Comparison of ENCODE assay signal across 3 fruit fly cellular contexts in the genomic region with DNA sequence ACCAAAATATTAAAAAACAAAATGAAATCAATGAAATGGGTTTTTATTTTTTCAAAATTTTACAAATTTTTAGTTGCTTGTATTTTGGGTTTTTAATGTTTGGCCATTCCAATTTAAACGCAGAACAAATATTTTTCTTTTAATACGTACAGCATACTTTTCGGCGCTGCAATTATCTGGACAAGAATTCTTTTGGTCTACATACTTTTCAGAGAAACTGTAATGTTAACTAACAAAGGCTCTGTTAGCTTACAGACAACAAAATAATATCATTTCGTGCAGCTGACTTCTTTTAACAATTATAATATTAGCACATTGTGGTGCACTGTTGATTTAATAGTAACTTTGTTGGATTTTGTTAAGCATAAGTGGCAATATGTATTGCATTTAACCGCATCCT.
A peak's percentile ranks its signal among the peaks of the same experiment; 100 is the strongest.
TF ChIP-seq lines count a peak whose summit lies in the region.

No protein-coding gene starts in this region.

- no peak for TF ChIP-seq CTCF in whole organism, embryonic (GFP tag; optimal IDR thresholded peaks at IDR 0.05; lab: Kevin White, UChicago)

TF ChIP-seq in whole organism, embryonic, 481 proteins besides CTCF, POLR2A, EP300 and RAD21:
- TF ChIP-seq CG8388 (GFP tag; optimal IDR thresholded peaks at IDR 0.05; lab: Kevin White, UChicago) = peak; percentile 98
- no peak for TF ChIP-seq CG11723 (GFP tag; optimal IDR thresholded peaks at IDR 0.05; lab: Kevin White, UChicago)
- no peak for TF ChIP-seq fru (optimal IDR thresholded peaks at IDR 0.05; lab: Kevin White, UChicago)
- TF ChIP-seq croc (GFP tag; conservative IDR thresholded peaks at IDR 0.05; lab: Robert Waterston, UW) = no peak
- no peak for TF ChIP-seq CG16863 (GFP tag; optimal IDR thresholded peaks at IDR 0.05; lab: Kevin White, UChicago)
- TF ChIP-seq CG2202 (tag; optimal IDR thresholded peaks at IDR 0.05; lab: Kevin White, UChicago) = no peak
- no peak for TF ChIP-seq CG8290 (GFP tag; optimal IDR thresholded peaks at IDR 0.05; lab: Kevin White, UChicago)
- TF ChIP-seq CG8290 (tag; optimal IDR thresholded peaks at IDR 0.05; lab: Kevin White, UChicago) = no peak
- TF ChIP-seq CG30020 (tag; optimal IDR thresholded peaks at IDR 0.05; lab: Kevin White, UChicago) = no peak
- TF ChIP-seq CG12219 (GFP tag; optimal IDR thresholded peaks at IDR 0.05; lab: Kevin White, UChicago) = no peak
- no peak for TF ChIP-seq CG31388 (GFP tag; optimal IDR thresholded peaks at IDR 0.05; lab: Kevin White, UChicago)
- no peak for TF ChIP-seq fd3F (GFP tag; optimal IDR thresholded peaks at IDR 0.05; lab: Kevin White, UChicago)
- no peak for TF ChIP-seq Dll (GFP tag; IDR thresholded peaks at IDR 0.05; lab: Robert Waterston, UW; ENCODE audit: partially characterized antibody)
- no peak for TF ChIP-seq CrebB (tag; optimal IDR thresholded peaks at IDR 0.05; lab: Kevin White, UChicago)
- no peak for TF ChIP-seq Sry-β (GFP tag; optimal IDR thresholded peaks at IDR 0.05; lab: Kevin White, UChicago)
- no peak for TF ChIP-seq ara (GFP tag; IDR thresholded peaks at IDR 0.05; lab: Robert Waterston, UW)
- TF ChIP-seq ttk (GFP tag; IDR thresholded peaks at IDR 0.05; lab: Robert Waterston, UW) = no peak
- peak; percentile 61 for TF ChIP-seq stwl (tag; optimal IDR thresholded peaks at IDR 0.05; lab: Kevin White, UChicago)

TF ChIP-seq in whole organism, prepupa, 60 proteins besides CTCF, POLR2A, EP300 and RAD21:
- TF ChIP-seq Sox14 (GFP tag; optimal IDR thresholded peaks at IDR 0.05; lab: Kevin White, UChicago) (peak; percentile 37), fd59A (GFP tag; optimal IDR thresholded peaks at IDR 0.05; lab: Kevin White, UChicago) (no peak)

TF ChIP-seq in whole organism, wandering third instar larva, 38 proteins besides CTCF, POLR2A, EP300 and RAD21:
- TF ChIP-seq Dif (GFP tag; optimal IDR thresholded peaks at IDR 0.05; lab: Kevin White, UChicago; ENCODE audit: partially characterized antibody) (peak; percentile 18), Myc (optimal IDR thresholded peaks at IDR 0.05; lab: Kevin White, UChicago) (peak; percentile 46), sage (GFP tag; optimal IDR thresholded peaks at IDR 0.05; lab: Kevin White, UChicago) (no peak), N (GFP tag; optimal IDR thresholded peaks at IDR 0.05; lab: Kevin White, UChicago) (peak; percentile 2), Abd-B (GFP tag; optimal IDR thresholded peaks at IDR 0.05; lab: Kevin White, UChicago) (no peak), OdsH (GFP tag; optimal IDR thresholded peaks at IDR 0.05; lab: Kevin White, UChicago) (no peak)
TF ChIP-seq in whole organism, wandering third instar larva: peak in this region for 3.
